Fruit fly (Drosophila melanogaster): Measurements from ENCODE around the gene CG32069.
A peak's percentile ranks its signal among the peaks of the same experiment; 100 is the strongest.

CG32069 gene

DNA sequence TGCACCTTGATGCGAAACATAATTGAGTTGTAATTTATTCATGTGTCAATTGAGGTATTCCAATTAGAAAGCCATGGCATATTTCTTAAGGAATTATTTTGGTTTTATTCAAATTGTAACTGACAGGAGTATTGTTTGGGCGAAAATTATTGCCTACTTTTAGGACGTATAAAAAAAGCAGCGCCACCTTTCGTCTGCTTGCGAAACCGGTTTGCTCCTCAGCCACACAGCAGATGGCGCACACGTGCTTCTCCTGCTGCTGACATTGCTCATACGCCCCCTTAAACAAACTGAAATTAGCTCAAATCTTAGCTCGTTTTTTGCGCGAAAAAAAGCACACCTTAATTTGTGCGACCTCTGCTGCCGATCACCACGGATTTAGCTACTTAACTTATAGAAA, 14.5 kb downstream of the CG32069 start (continued):
- peak; percentile 42 for TF ChIP-seq CG6765 (GFP tag; optimal IDR thresholded peaks at IDR 0.05)
- TF ChIP-seq HmgZ (tag; optimal IDR thresholded peaks at IDR 0.05): peak; percentile 86
- TF ChIP-seq D19B (GFP tag; optimal IDR thresholded peaks at IDR 0.05): peak; percentile 1
- peak; percentile 4 for TF ChIP-seq scrt (GFP tag; optimal IDR thresholded peaks at IDR 0.05)
- TF ChIP-seq CG8478 (optimal IDR thresholded peaks at IDR 0.05): no peak
- TF ChIP-seq Mad (GFP tag; optimal IDR thresholded peaks at IDR 0.05): peak; percentile 79
- no peak for TF ChIP-seq vnd (GFP tag; IDR thresholded peaks at IDR 0.05; ENCODE audit: partially characterized antibody)
- TF ChIP-seq CG8359 (GFP tag; optimal IDR thresholded peaks at IDR 0.05; ENCODE audit: borderline replicate concordance): no peak
- peak; percentile 66 for TF ChIP-seq CG12071 (GFP tag; optimal IDR thresholded peaks at IDR 0.05)
- no peak for TF ChIP-seq hkb (optimal IDR thresholded peaks at IDR 0.05)
- TF ChIP-seq hkb (GFP tag; IDR thresholded peaks at IDR 0.05): peak; percentile 55; the same call in 1 of the 2 replicates
- TF ChIP-seq CG11695 (GFP tag; IDR thresholded peaks at IDR 0.05): no peak
- TF ChIP-seq CG7556 (GFP tag; optimal IDR thresholded peaks at IDR 0.05): no peak
- TF ChIP-seq sim (GFP tag; IDR thresholded peaks at IDR 0.05): no peak
- TF ChIP-seq eve (GFP tag; optimal IDR thresholded peaks at IDR 0.05): no peak
- peak; percentile 32; the same call in 1 of the 3 replicates for TF ChIP-seq knrl (GFP tag; IDR thresholded peaks at IDR 0.05; ENCODE audit: partially characterized antibody)
- TF ChIP-seq ara (GFP tag; IDR thresholded peaks at IDR 0.05): peak; percentile 55; the same call in 1 of the 2 replicates
- TF ChIP-seq CG10366 (GFP tag; IDR thresholded peaks at IDR 0.05): peak; percentile 60
- no peak for TF ChIP-seq lov (optimal IDR thresholded peaks at IDR 0.05)
- TF ChIP-seq lov (GFP tag; IDR thresholded peaks at IDR 0.05): peak; percentile 84
- TF ChIP-seq Jarid2 (GFP tag; optimal IDR thresholded peaks at IDR 0.05): peak; percentile 51
- peak; percentile 65 for TF ChIP-seq disco-r (GFP tag; optimal IDR thresholded peaks at IDR 0.05)
- peak; percentile 71 for TF ChIP-seq HLHmδ (GFP tag; optimal IDR thresholded peaks at IDR 0.05)
- peak; percentile 24 for TF ChIP-seq sima (GFP tag; optimal IDR thresholded peaks at IDR 0.05)
- TF ChIP-seq shn (GFP tag; optimal IDR thresholded peaks at IDR 0.05): peak; percentile 78
- peak; percentile 36; the same call in 1 of the 2 replicates for TF ChIP-seq dati (GFP tag; IDR thresholded peaks at IDR 0.05)
- TF ChIP-seq NK7.1 (GFP tag; optimal IDR thresholded peaks at IDR 0.05): peak; percentile 53
- TF ChIP-seq fd96Cb (tag; optimal IDR thresholded peaks at IDR 0.05): peak; percentile 55
- TF ChIP-seq rib (GFP tag; IDR thresholded peaks at IDR 0.05): no peak
- TF ChIP-seq CG10267 (tag; optimal IDR thresholded peaks at IDR 0.05): peak; percentile 57
- peak; percentile 29 for TF ChIP-seq CG6254 (GFP tag; optimal IDR thresholded peaks at IDR 0.05)
- no peak for TF ChIP-seq Doc2 (GFP tag; IDR thresholded peaks at IDR 0.05)
- no peak for TF ChIP-seq corto (GFP tag; optimal IDR thresholded peaks at IDR 0.05)
- peak; percentile 72 for TF ChIP-seq ewg (GFP tag; optimal IDR thresholded peaks at IDR 0.05)
- TF ChIP-seq salm (tag; optimal IDR thresholded peaks at IDR 0.05): no peak
- no peak for TF ChIP-seq gt (GFP tag; IDR thresholded peaks at IDR 0.05)
- TF ChIP-seq nom (GFP tag; optimal IDR thresholded peaks at IDR 0.05): no peak
- TF ChIP-seq HLH3B (GFP tag; IDR thresholded peaks at IDR 0.05): peak; percentile 74
- TF ChIP-seq crc (GFP tag; optimal IDR thresholded peaks at IDR 0.05): no peak
- TF ChIP-seq sens-2 (GFP tag; IDR thresholded peaks at IDR 0.05): peak; percentile 76
- peak; percentile 74 for TF ChIP-seq mirr (GFP tag; optimal IDR thresholded peaks at IDR 0.05)
- peak; percentile 9 for TF ChIP-seq slou (GFP tag; optimal IDR thresholded peaks at IDR 0.05)
- peak; percentile 76 for TF ChIP-seq Hr3 (GFP tag; optimal IDR thresholded peaks at IDR 0.05)
- TF ChIP-seq dysf (GFP tag; IDR thresholded peaks at IDR 0.05): peak; percentile 85
- peak; percentile 71 to 80 for TF ChIP-seq Pdp1 (GFP tag; optimal IDR thresholded peaks at IDR 0.05)
- peak; percentile 40 for TF ChIP-seq CG4282 (GFP tag; optimal IDR thresholded peaks at IDR 0.05)
- TF ChIP-seq Atf-2 (GFP tag; optimal IDR thresholded peaks at IDR 0.05): peak; percentile 79
- peak; percentile 24 for TF ChIP-seq BtbVII (GFP tag; optimal IDR thresholded peaks at IDR 0.05)
- TF ChIP-seq Hand (GFP tag; optimal IDR thresholded peaks at IDR 0.05): no peak
- peak; percentile 82 for TF ChIP-seq CG5245 (GFP tag; optimal IDR thresholded peaks at IDR 0.05)
- TF ChIP-seq CG15514 (GFP tag; optimal IDR thresholded peaks at IDR 0.05): peak; percentile 48
- TF ChIP-seq CG16779 (GFP tag; IDR thresholded peaks at IDR 0.05): peak; percentile 77
